Worm (Caenorhabditis elegans): ENCODE measurements around the gene F07A11.1.

DNA sequence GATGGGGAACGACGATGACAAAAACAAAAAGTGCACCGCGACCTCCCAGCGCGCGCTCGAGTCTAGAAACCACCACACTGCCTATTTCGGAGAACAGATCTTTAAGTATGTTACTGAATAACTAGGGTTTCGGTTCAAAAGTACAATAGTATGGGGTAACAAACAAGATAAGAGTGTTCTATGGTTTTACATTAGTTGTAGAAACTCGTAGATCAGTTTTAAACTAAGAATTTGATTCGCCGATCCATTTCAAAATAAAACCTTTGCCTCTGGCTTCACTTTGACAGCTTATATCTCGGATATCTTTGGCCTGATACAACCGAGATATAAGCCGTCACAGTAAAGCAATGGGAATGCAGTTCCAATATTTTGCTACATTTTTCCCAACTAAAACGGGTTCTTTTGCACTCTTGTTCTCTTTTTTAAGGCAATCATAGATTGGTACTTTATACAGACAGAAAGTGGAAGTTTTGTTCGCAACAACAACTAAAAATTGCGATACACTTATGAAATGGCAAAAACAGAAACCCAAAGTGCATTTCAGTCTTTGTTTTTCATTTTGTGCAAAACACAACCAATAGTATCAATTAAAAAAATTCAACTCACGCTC lies 24.5 kb upstream of the F07A11.1 start:
- TF ChIP-seq skn-1 (tag; optimal IDR thresholded peaks at IDR 0.05) (no peak), nhr-77 (tag; optimal IDR thresholded peaks at IDR 0.05) (no peak), unc-62 (GFP tag; optimal IDR thresholded peaks at IDR 0.05) (no peak), lin-39 (tag; optimal IDR thresholded peaks at IDR 0.05) (no peak), snpc-4 (tag; optimal IDR thresholded peaks at IDR 0.05) (no peak), mml-1 (tag; optimal IDR thresholded peaks at IDR 0.05) (no peak), daf-12 (tag; optimal IDR thresholded peaks at IDR 0.05) (no peak), ama-1 (optimal IDR thresholded peaks at IDR 0.05) (no peak)

Measured in whole organism, L3 larva.